Worm (Caenorhabditis elegans) whole organism, young adult: ENCODE data around the gene stg-2.

Experiments used
- B0019.2 ChIP-seq: fragments of 200-800 bp; sonication (Bioruptor generic); conservative IDR thresholded peaks from 2 replicates; pipeline ENCODE4 v1.3.6; 2022; ENCODE audit warnings: missing genetic modification reagents, missing genetic modification characterization, missing compliant biosample characterization
- B0035.1 ChIP-seq: sonication (generic microtip); optimal IDR thresholded peaks from 2 replicates; lab custom pipeline; 2016; ENCODE audit warnings: missing genetic modification characterization, mild to moderate bottlenecking, missing compliant biosample characterization, missing genotype, missing genetic modification reagents
- C17E4.6 ChIP-seq: fragments of 200-800 bp; sonication (Bioruptor generic); IDR thresholded peaks from 2 replicates; pipeline ENCODE4 v1.3.6; 2022; ENCODE audit warnings: missing genetic modification reagents, missing genetic modification characterization, missing compliant biosample characterization
- D2030.7 ChIP-seq: fragments of 200-800 bp; sonication (Bioruptor generic); IDR thresholded peaks from 2 replicates; pipeline ENCODE4 v1.3.6; 2022; ENCODE audit warnings: missing genetic modification reagents, missing genetic modification characterization, missing compliant biosample characterization
- F22D6.2 ChIP-seq: sonication (generic microtip); optimal IDR thresholded peaks from 2 replicates; lab custom pipeline; 2016; ENCODE audit warnings: mild to moderate bottlenecking, missing genetic modification characterization, missing compliant biosample characterization
- F52B5.7 ChIP-seq: sonication (generic microtip); optimal IDR thresholded peaks from 2 replicates; lab custom pipeline; 2016; ENCODE audit warnings: mild to moderate bottlenecking, missing genetic modification characterization, missing compliant biosample characterization
- F55B11.4 ChIP-seq: sonication (generic microtip); optimal IDR thresholded peaks from 2 replicates; lab custom pipeline; 2016; ENCODE audit warnings: missing compliant biosample characterization, missing genetic modification characterization, borderline replicate concordance; ENCODE audit not compliant: insufficient read depth
- F57C9.4 ChIP-seq: sonication (generic microtip); optimal IDR thresholded peaks from 2 replicates; lab custom pipeline; 2017; ENCODE audit warnings: mild to moderate bottlenecking, missing genetic modification characterization, missing compliant biosample characterization
- K12H6.12 ChIP-seq: fragments of 200-800 bp; sonication (Bioruptor generic); optimal IDR thresholded peaks from 2 replicates; lab custom pipeline; 2018; ENCODE audit warnings: mild to moderate bottlenecking, missing genetic modification characterization, missing compliant biosample characterization
- T07F8.4 ChIP-seq: sonication (generic microtip); optimal IDR thresholded peaks from 2 replicates; lab custom pipeline; 2016; ENCODE audit warnings: mild to moderate bottlenecking, missing genetic modification characterization, moderate library complexity, missing compliant biosample characterization
- T26A5.8 ChIP-seq: sonication (generic microtip); optimal IDR thresholded peaks from 2 replicates; lab custom pipeline; 2016; ENCODE audit warnings: missing genetic modification characterization, missing compliant biosample characterization
- Y53F4B.3 ChIP-seq: fragments of 200-800 bp; sonication (Bioruptor generic); IDR thresholded peaks from 2 replicates; pipeline ENCODE4 v1.3.6; 2022; ENCODE audit warnings: missing genetic modification reagents, missing genetic modification characterization, missing compliant biosample characterization
- Y53G8AR.9 ChIP-seq: fragments of 200-800 bp; sonication (Bioruptor generic); conservative IDR thresholded peaks from 2 replicates; pipeline ENCODE4 v1.3.6; 2022; ENCODE audit warnings: missing genetic modification reagents, missing genetic modification characterization, missing compliant biosample characterization
- Y67H2A.10 ChIP-seq: fragments of 200-800 bp; sonication (Bioruptor generic); conservative IDR thresholded peaks from 2 replicates; pipeline ENCODE4 v1.3.6; 2022; ENCODE audit warnings: missing genetic modification reagents, missing genetic modification characterization, missing compliant biosample characterization
- Y95B8A.8 ChIP-seq: fragments of 200-800 bp; sonication (Bioruptor generic); IDR thresholded peaks from 2 replicates; pipeline ENCODE4 v1.3.6; 2022; ENCODE audit warnings: missing genetic modification reagents, missing genetic modification characterization, missing compliant biosample characterization
- ZK185.1 ChIP-seq: sonication (generic microtip); optimal IDR thresholded peaks from 2 replicates; lab custom pipeline; 2016; ENCODE audit warnings: mild to moderate bottlenecking, missing genetic modification characterization, missing compliant biosample characterization; ENCODE audit not compliant: poor library complexity, severe bottlenecking
- bed-2 ChIP-seq: fragments of 200-800 bp; sonication (Bioruptor generic); IDR thresholded peaks from 2 replicates; pipeline ENCODE4 v1.3.6; 2022; ENCODE audit warnings: missing genetic modification reagents, missing genetic modification characterization, missing compliant biosample characterization
- ccch-3 ChIP-seq: fragments of 200-800 bp; sonication (Bioruptor generic); optimal IDR thresholded peaks from 2 replicates; lab custom pipeline; 2018; ENCODE audit warnings: mild to moderate bottlenecking, missing genetic modification characterization, missing compliant biosample characterization
- ceh-100 ChIP-seq: fragments of 200-800 bp; sonication (Bioruptor generic); IDR thresholded peaks from 2 replicates; pipeline ENCODE4 v1.3.6; 2022; ENCODE audit warnings: missing genetic modification reagents, missing genetic modification characterization, missing compliant biosample characterization
- ceh-40 ChIP-seq: fragments of 200-800 bp; sonication (Bioruptor generic); IDR thresholded peaks from 2 replicates; pipeline ENCODE4 v1.3.6; 2022; ENCODE audit warnings: missing genetic modification characterization, missing compliant biosample characterization
- dox-1 ChIP-seq: fragments of 200-800 bp; sonication (Bioruptor generic); IDR thresholded peaks from 2 replicates; pipeline ENCODE4 v1.3.6; 2022; ENCODE audit warnings: missing genetic modification reagents, missing genetic modification characterization, missing compliant biosample characterization
- efl-1 ChIP-seq: fragments of 150-350 bp; optimal IDR thresholded peaks from 2 replicates; lab custom pipeline; 2014; ENCODE audit warnings: missing biosample characterization, missing genetic modification reagents, missing genetic modification characterization
- ekl-4 ChIP-seq: fragments of 200-800 bp; sonication (Bioruptor generic); IDR thresholded peaks from 2 replicates; pipeline ENCODE4 v1.3.6; 2022; ENCODE audit warnings: missing genetic modification reagents, missing genetic modification characterization, missing compliant biosample characterization
- fkh-3 ChIP-seq: sonication (generic microtip); optimal IDR thresholded peaks from 2 replicates; lab custom pipeline; 2016; ENCODE audit warnings: mild to moderate bottlenecking, missing genetic modification characterization, missing compliant biosample characterization
- gei-17 ChIP-seq: fragments of 200-800 bp; sonication (Bioruptor generic); optimal IDR thresholded peaks from 2 replicates; lab custom pipeline; 2018; ENCODE audit warnings: mild to moderate bottlenecking, missing genetic modification characterization, missing compliant biosample characterization
- hlh-12 ChIP-seq: sonication (generic microtip); optimal IDR thresholded peaks from 2 replicates; lab custom pipeline; 2016; ENCODE audit warnings: missing genetic modification characterization, missing compliant biosample characterization
- lin-54 ChIP-seq: fragments of 200-800 bp; sonication (Bioruptor generic); optimal IDR thresholded peaks from 2 replicates; lab custom pipeline; 2018; ENCODE audit warnings: mild to moderate bottlenecking, missing genetic modification characterization, missing compliant biosample characterization
- lsl-1 ChIP-seq: fragments of 200-800 bp; sonication (Bioruptor generic); optimal IDR thresholded peaks from 2 replicates; lab custom pipeline; 2018; ENCODE audit warnings: mild to moderate bottlenecking, missing genetic modification characterization, moderate library complexity, missing compliant biosample characterization
- madf-3 ChIP-seq: fragments of 200-800 bp; sonication (Bioruptor generic); IDR thresholded peaks from 2 replicates; pipeline ENCODE4 v1.3.6; 2022; ENCODE audit warnings: missing genetic modification reagents, missing genetic modification characterization, missing compliant biosample characterization
- mcd-1 ChIP-seq: fragments of 200-800 bp; sonication (Bioruptor generic); IDR thresholded peaks from 2 replicates; pipeline ENCODE4 v1.3.6; 2022; ENCODE audit warnings: missing genetic modification reagents, missing genetic modification characterization, missing compliant biosample characterization
- mel-28 ChIP-seq: sonication (generic microtip); optimal IDR thresholded peaks from 2 replicates; lab custom pipeline; 2016; ENCODE audit warnings: borderline replicate concordance, mild to moderate bottlenecking, missing genetic modification characterization, missing compliant biosample characterization
- mes-4 ChIP-seq: sonication (generic microtip); optimal IDR thresholded peaks from 2 replicates; lab custom pipeline; 2016; ENCODE audit warnings: missing genotype, missing genetic modification characterization, missing compliant biosample characterization
- mxl-1 ChIP-seq: sonication (generic microtip); optimal IDR thresholded peaks from 2 replicates; lab custom pipeline; 2016; ENCODE audit warnings: missing genetic modification characterization, missing compliant biosample characterization
- nfya-2 ChIP-seq: fragments of 200-800 bp; sonication (Bioruptor generic); IDR thresholded peaks from 2 replicates; pipeline ENCODE4 v1.3.6; 2022; ENCODE audit warnings: missing genetic modification reagents, missing genetic modification characterization, missing compliant biosample characterization
- nfyb-1 ChIP-seq: fragments of 200-800 bp; sonication (Bioruptor generic); IDR thresholded peaks from 2 replicates; pipeline ENCODE4 v1.3.6; 2022; ENCODE audit warnings: missing genetic modification reagents, missing genetic modification characterization, missing compliant biosample characterization
- pha-4 ChIP-seq: fragments of 150-350 bp; sonication (generic microtip); optimal IDR thresholded peaks from 2 replicates; lab custom pipeline; 2014; ENCODE audit warnings: missing biosample characterization, missing genetic modification reagents, missing genetic modification characterization
- rcor-1 ChIP-seq: fragments of 200-800 bp; sonication (Bioruptor generic); IDR thresholded peaks from 2 replicates; pipeline ENCODE4 v1.3.6; 2022; ENCODE audit warnings: missing genetic modification reagents, missing genetic modification characterization, missing compliant biosample characterization
- sdz-38 ChIP-seq: sonication (generic microtip); optimal IDR thresholded peaks from 2 replicates; lab custom pipeline; 2016; ENCODE audit warnings: missing genotype, missing genetic modification characterization, missing compliant biosample characterization
- sea-2 ChIP-seq: fragments of 200-800 bp; sonication (Bioruptor generic); IDR thresholded peaks from 2 replicates; pipeline ENCODE4 v1.3.6; 2022; ENCODE audit warnings: missing genetic modification characterization, missing compliant biosample characterization
- snpc-1.3 ChIP-seq: sonication (generic microtip); optimal IDR thresholded peaks from 2 replicates; lab custom pipeline; 2017; ENCODE audit warnings: missing genetic modification characterization, mild to moderate bottlenecking, missing compliant biosample characterization, antibody characterized with exemption, moderate library complexity, missing genotype, missing genetic modification reagents; ENCODE audit not compliant: insufficient read depth
- snpc-3.4 ChIP-seq: sonication (generic microtip); optimal IDR thresholded peaks from 2 replicates; lab custom pipeline; 2017; ENCODE audit warnings: missing genetic modification characterization, mild to moderate bottlenecking, missing compliant biosample characterization, antibody characterized with exemption, moderate library complexity, missing genotype, missing genetic modification reagents
- somi-1 ChIP-seq: fragments of 200-800 bp; sonication (Bioruptor generic); optimal IDR thresholded peaks from 2 replicates; lab custom pipeline; 2018; ENCODE audit warnings: mild to moderate bottlenecking, missing genetic modification characterization, missing compliant biosample characterization
- tbp1 ChIP-seq: fragments of 200-800 bp; sonication (Bioruptor generic); optimal IDR thresholded peaks from 2 replicates; lab custom pipeline; 2018; ENCODE audit warnings: mild to moderate bottlenecking, missing genetic modification characterization, missing compliant biosample characterization
- tlf-1 ChIP-seq: fragments of 200-800 bp; sonication (Bioruptor generic); optimal IDR thresholded peaks from 2 replicates; lab custom pipeline; 2018; ENCODE audit warnings: mild to moderate bottlenecking, missing genetic modification characterization, missing compliant biosample characterization
- unc-130 ChIP-seq: sonication (generic microtip); optimal IDR thresholded peaks from 2 replicates; lab custom pipeline; 2016; ENCODE audit warnings: missing genetic modification reagents, missing genetic modification characterization, missing compliant biosample characterization
- unc-62 ChIP-seq: fragments of 150-350 bp; optimal IDR thresholded peaks from 2 replicates; lab custom pipeline; 2014; ENCODE audit warnings: missing biosample characterization, missing genetic modification reagents, missing genetic modification characterization
- xnd-1 ChIP-seq: sonication (generic microtip); optimal IDR thresholded peaks from 2 replicates; lab custom pipeline; 2016; ENCODE audit warnings: missing genotype, missing genetic modification reagents, missing genetic modification characterization, missing compliant biosample characterization
- zfh-2 ChIP-seq: fragments of 200-800 bp; sonication (Bioruptor generic); conservative IDR thresholded peaks from 2 replicates; pipeline ENCODE4 v1.3.6; 2022; ENCODE audit warnings: missing genetic modification reagents, missing genetic modification characterization, missing compliant biosample characterization
- ztf-22 ChIP-seq: fragments of 200-800 bp; sonication (Bioruptor generic); optimal IDR thresholded peaks from 2 replicates; lab custom pipeline; 2018; ENCODE audit warnings: mild to moderate bottlenecking, missing genetic modification characterization, moderate library complexity, missing compliant biosample characterization

Gene stg-2

ce11 chrX:8608756-8609155 lies 35.0 kb downstream of the stg-2 start (continued):
- TF ChIP-seq xnd-1 (no peak), ceh-100 (no peak), zfh-2 (no peak), snpc-1.3 (peak; percentile 38), Y67H2A.10 (GFP tag; lab: Robert Waterston, UW) (no peak; the same call in 1 of the 2 replicates), mxl-1 (tag; lab: Kevin White, UChicago) (peak; percentile 53), lsl-1 (GFP tag; lab: Kevin White, UChicago) (no peak), ceh-40 (GFP tag; lab: Robert Waterston, UW) (peak; percentile 46; the same call in 1 of the 2 replicates), Y53G8AR.9 (GFP tag; lab: Robert Waterston, UW) (no peak), T26A5.8 (tag; lab: Kevin White, UChicago) (peak; percentile 33), B0019.2 (no peak), T07F8.4 (tag; lab: Kevin White, UChicago) (peak; percentile 53), efl-1 (GFP tag; lab: Kevin White, UChicago) (no peak), nfya-2 (no peak), mel-28 (no peak), sdz-38 (tag; lab: Kevin White, UChicago) (no peak), D2030.7 (peak; percentile 49; the same call in 1 of the 2 replicates), lin-54 (GFP tag; lab: Kevin White, UChicago) (no peak), B0035.1 (tag; lab: Kevin White, UChicago) (no peak), mcd-1 (GFP tag; lab: Robert Waterston, UW) (no peak; the same call in none of the 2 replicates), dox-1 (GFP tag; lab: Robert Waterston, UW) (no peak), Y53F4B.3 (GFP tag; lab: Robert Waterston, UW) (no peak), F22D6.2 (tag; lab: Kevin White, UChicago) (no peak), F55B11.4 (tag; lab: Kevin White, UChicago) (no peak), ztf-22 (GFP tag; lab: Kevin White, UChicago) (no peak), rcor-1 (GFP tag; lab: Robert Waterston, UW) (0 out of 2 replicates have a peak, but pooled peaks have one; percentile 20), unc-130 (GFP tag; lab: Kevin White, UChicago) (peak; percentile 1), tbp1 (peak; percentile 90), somi-1 (peak; percentile 69), Y95B8A.8 (no peak), snpc-3.4 (tag; lab: Kevin White, UChicago) (peak; percentile 33), F57C9.4 (tag; lab: Kevin White, UChicago) (no peak), pha-4 (no peak), ekl-4 (peak; percentile 66; the same call in 1 of the 2 replicates), unc-62 (GFP tag; lab: Kevin White, UChicago) (no peak), nfyb-1 (GFP tag; lab: Robert Waterston, UW) (peak; percentile 75), gei-17 (GFP tag; lab: Kevin White, UChicago) (no peak), mes-4 (tag; lab: Kevin White, UChicago) (no peak), madf-3 (GFP tag; lab: Robert Waterston, UW) (no peak), tlf-1 (GFP tag; lab: Kevin White, UChicago) (no peak), fkh-3 (tag; lab: Kevin White, UChicago) (no peak), bed-2 (no peak), K12H6.12 (no peak), sea-2 (GFP tag; lab: Robert Waterston, UW) (no peak), hlh-12 (tag; lab: Kevin White, UChicago) (no peak), ccch-3 (GFP tag; lab: Kevin White, UChicago) (no peak), ZK185.1 (tag; lab: Kevin White, UChicago) (peak; percentile 92), C17E4.6 (GFP tag; lab: Robert Waterston, UW) (no peak), F52B5.7 (peak; percentile 16)
